Worm (Caenorhabditis elegans): ENCODE results near the gene rif-1.2.

DNA sequence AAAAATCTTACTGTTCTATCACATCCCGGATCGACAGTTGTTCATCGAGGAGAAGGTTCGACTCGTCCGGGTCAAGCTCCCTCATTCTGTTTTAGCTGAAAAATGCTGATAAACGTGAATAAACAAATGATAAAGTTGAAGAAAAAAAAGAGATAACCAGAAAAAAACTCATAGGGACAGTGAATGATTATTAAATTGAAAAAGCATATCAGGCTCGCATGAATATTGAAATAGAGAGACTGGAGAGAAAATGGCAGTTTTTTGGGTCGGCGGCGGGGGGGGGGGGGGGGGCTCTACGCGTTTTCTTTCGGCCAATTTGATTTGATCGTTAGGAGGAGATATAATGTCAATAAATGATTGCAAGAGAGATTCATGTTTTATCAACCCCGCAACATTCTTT lies 42.7 kb upstream of the rif-1.2 start, which contains the start of gene lin-2:
- TF ChIP-seq pqm-1 (tag; optimal IDR thresholded peaks at IDR 0.05) (peak; percentile 27), nhr-6 (tag; optimal IDR thresholded peaks at IDR 0.05) (no peak), egl-27 (tag; optimal IDR thresholded peaks at IDR 0.05) (no peak), madf-9 (GFP tag; conservative IDR thresholded peaks at IDR 0.05) (no peak), ZK546.5 (tag; optimal IDR thresholded peaks at IDR 0.05) (no peak), nhr-28 (tag; optimal IDR thresholded peaks at IDR 0.05) (no peak), lin-13 (GFP tag; optimal IDR thresholded peaks at IDR 0.05) (no peak), lin-1 (GFP tag; IDR thresholded peaks at IDR 0.05) (no peak)
